Fruit fly (Drosophila melanogaster) Kc167 (cell line): ENCODE results near the gene CG16964.

Experiments
- Myc ChIP-seq: fragments of >200 bp; optimal IDR thresholded peaks from 2 replicates; lab custom pipeline; 2017; ENCODE audit warnings: missing external identifiers
- h ChIP-seq: fragments of >200 bp; optimal IDR thresholded peaks from 3 replicates; lab custom pipeline; 2018; ENCODE audit warnings: missing external identifiers
- psq ChIP-seq: fragments of >200 bp; optimal IDR thresholded peaks from 2 replicates; lab custom pipeline; 2017; ENCODE audit warnings: missing external identifiers
- ttk ChIP-seq: sonication (Bioruptor generic); optimal IDR thresholded peaks from 2 replicates; lab custom pipeline; 2017; ENCODE audit warnings: missing external identifiers

DNA sequence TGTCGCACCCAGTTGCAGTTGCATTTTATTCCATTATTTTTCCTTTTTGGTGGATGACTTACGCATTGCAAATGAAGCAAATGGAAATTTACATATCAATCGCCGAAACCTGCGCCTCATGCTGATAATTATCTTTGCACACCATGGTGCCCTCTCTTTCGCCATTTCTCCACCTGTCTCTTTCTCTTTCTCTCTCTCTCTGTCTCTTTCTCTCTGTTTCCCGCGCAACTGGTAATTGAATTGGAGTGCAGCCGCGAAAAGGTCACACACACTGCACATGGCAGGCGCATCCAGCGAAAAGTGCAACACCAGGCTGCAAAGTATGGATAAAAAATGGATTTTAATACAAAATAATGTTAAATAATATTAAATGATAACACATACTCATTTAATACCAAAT, 30.0 kb downstream of the CG16964 start:
- TF ChIP-seq psq (lab: Kevin White, UChicago): no peak
- TF ChIP-seq h: no peak
- no peak for TF ChIP-seq Myc (lab: Kevin White, UChicago)
- TF ChIP-seq ttk: no peak
